Worm (Caenorhabditis elegans) whole organism, early embryonic: ENCODE measurements around the gene gcy-32.

ENCODE experiments used
- B0310.2 ChIP-seq: sonication (generic microtip); optimal IDR thresholded peaks from 2 replicates; lab custom pipeline; 2016; ENCODE audit warnings: mild to moderate bottlenecking, missing genetic modification characterization, missing compliant biosample characterization
- F13C5.2 ChIP-seq: sonication (generic microtip); optimal IDR thresholded peaks from 2 replicates; lab custom pipeline; 2017; ENCODE audit warnings: mild to moderate bottlenecking, missing genetic modification characterization, inconsistent platforms, missing compliant biosample characterization
- aly-1 ChIP-seq: sonication (generic microtip); optimal IDR thresholded peaks from 2 replicates; lab custom pipeline; 2016; ENCODE audit warnings: missing genetic modification characterization, missing compliant biosample characterization
- ama-1 ChIP-seq: fragments of 150-350 bp; optimal IDR thresholded peaks from 2 replicates; lab custom pipeline; 2014
- ceh-13 ChIP-seq: fragments of 200-800 bp; sonication (Bioruptor generic); optimal IDR thresholded peaks from 2 replicates; lab custom pipeline; 2018; ENCODE audit warnings: mild to moderate bottlenecking, missing genetic modification characterization, missing compliant biosample characterization
- ceh-36 ChIP-seq: sonication (generic microtip); optimal IDR thresholded peaks from 2 replicates; lab custom pipeline; 2016; ENCODE audit warnings: missing genetic modification characterization, inconsistent platforms, missing compliant biosample characterization
- ets-7 ChIP-seq: sonication (generic microtip); optimal IDR thresholded peaks from 2 replicates; lab custom pipeline; 2016; ENCODE audit warnings: missing genotype, missing genetic modification characterization, missing compliant biosample characterization
- flt-1 ChIP-seq: fragments of 200-800 bp; sonication (Bioruptor generic); IDR thresholded peaks from 2 replicates; pipeline ENCODE4 v1.3.6; 2022; ENCODE audit warnings: missing genetic modification characterization, missing compliant biosample characterization
- hmbx-1 ChIP-seq: sonication (generic microtip); optimal IDR thresholded peaks from 2 replicates; lab custom pipeline; 2016; ENCODE audit warnings: mild to moderate bottlenecking, missing genetic modification characterization, missing compliant biosample characterization
- hmg-4 ChIP-seq: fragments of 200-800 bp; sonication (Bioruptor generic); optimal IDR thresholded peaks from 2 replicates; lab custom pipeline; 2018; ENCODE audit warnings: mild to moderate bottlenecking, missing genetic modification characterization, missing compliant biosample characterization
- hnd-1 ChIP-seq: sonication (generic microtip); optimal IDR thresholded peaks from 2 replicates; lab custom pipeline; 2016; ENCODE audit warnings: missing genetic modification characterization, missing compliant biosample characterization
- pes-1 ChIP-seq: fragments of 200-800 bp; sonication (Bioruptor generic); IDR thresholded peaks from 2 replicates; pipeline ENCODE4 v1.3.6; 2022; ENCODE audit warnings: missing genetic modification reagents, missing genetic modification characterization, missing compliant biosample characterization
- scrt-1 ChIP-seq: fragments of 200-800 bp; sonication (Bioruptor generic); IDR thresholded peaks from 2 replicates; pipeline ENCODE4 v1.3.6; 2022; ENCODE audit warnings: missing genetic modification characterization, missing compliant biosample characterization
- sea-1 ChIP-seq: fragments of 200-800 bp; sonication (Bioruptor generic); conservative IDR thresholded peaks from 2 replicates; pipeline ENCODE4 v1.3.6; 2022; ENCODE audit warnings: missing genetic modification characterization, missing compliant biosample characterization
- tbx-11 ChIP-seq: fragments of 200-800 bp; sonication (Bioruptor generic); IDR thresholded peaks from 2 replicates; pipeline ENCODE4 v1.3.6; 2022; ENCODE audit warnings: missing genetic modification characterization, missing compliant biosample characterization
- tbx-37 ChIP-seq: fragments of 200-800 bp; sonication (Bioruptor generic); conservative IDR thresholded peaks from 2 replicates; pipeline ENCODE4 v1.3.6; 2022; ENCODE audit warnings: missing genetic modification reagents, missing genetic modification characterization, missing compliant biosample characterization
- tra-4 ChIP-seq: sonication (generic microtip); optimal IDR thresholded peaks from 2 replicates; lab custom pipeline; 2017; ENCODE audit warnings: missing genetic modification characterization, missing compliant biosample characterization

Gene gcy-32

ce11 chrV:13929503-13929902 lies 14.2 kb upstream of the gcy-32 start, which contains the start of gene srxa-13:
Gene srxa-13, plus strand, starts transcription at chrV:13929803.
- TF ChIP-seq ets-7 (tag; lab: Kevin White, UChicago) (no peak), hmg-4 (GFP tag; lab: Kevin White, UChicago) (no peak), flt-1 (GFP tag; lab: Robert Waterston, UW) (no peak), tbx-11 (GFP tag; lab: Robert Waterston, UW) (no peak), F13C5.2 (tag; lab: Kevin White, UChicago) (no peak), hmbx-1 (tag; lab: Kevin White, UChicago) (no peak), aly-1 (tag; lab: Kevin White, UChicago) (no peak), scrt-1 (GFP tag; lab: Robert Waterston, UW) (no peak), tbx-37 (GFP tag; lab: Robert Waterston, UW) (no peak), ceh-13 (no peak)

DNA sequence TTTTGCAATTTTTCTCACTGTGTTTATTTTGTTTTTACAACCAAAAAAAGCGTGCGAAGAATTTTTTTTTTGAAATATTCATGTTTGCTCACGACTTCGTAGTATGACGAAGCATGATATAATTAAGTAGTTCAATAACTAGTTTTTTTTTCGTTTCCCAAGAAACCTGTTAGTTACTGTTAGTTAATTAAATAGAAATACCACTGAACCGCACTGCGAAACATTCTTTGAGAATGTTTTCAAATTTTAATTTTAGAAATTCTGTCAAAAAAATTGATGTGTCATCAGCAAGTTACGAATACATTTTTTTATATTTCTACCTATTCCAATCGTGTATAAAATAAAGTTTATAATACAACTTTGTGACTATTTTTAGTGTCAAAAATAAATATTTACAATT lies 11.1 kb upstream of the gcy-32 start, which contains the start of gene srxa-12:
Gene srxa-12, plus strand, starts transcription at position 301 of the 400 bp plus-strand sequence.
- no peak for TF ChIP-seq ama-1 (lab: Kevin White, UChicago)
- TF ChIP-seq scrt-1 (GFP tag; lab: Robert Waterston, UW) = no peak
- TF ChIP-seq pes-1 (GFP tag; lab: Robert Waterston, UW) = no peak
- no peak for TF ChIP-seq tbx-37 (GFP tag; lab: Robert Waterston, UW)
- no peak for TF ChIP-seq hmbx-1 (tag; lab: Kevin White, UChicago)
- TF ChIP-seq sea-1 = no peak
- TF ChIP-seq tra-4 (tag; lab: Kevin White, UChicago) = no peak
- TF ChIP-seq flt-1 (GFP tag; lab: Robert Waterston, UW) = no peak
- TF ChIP-seq ets-7 (tag; lab: Kevin White, UChicago) = no peak

DNA sequence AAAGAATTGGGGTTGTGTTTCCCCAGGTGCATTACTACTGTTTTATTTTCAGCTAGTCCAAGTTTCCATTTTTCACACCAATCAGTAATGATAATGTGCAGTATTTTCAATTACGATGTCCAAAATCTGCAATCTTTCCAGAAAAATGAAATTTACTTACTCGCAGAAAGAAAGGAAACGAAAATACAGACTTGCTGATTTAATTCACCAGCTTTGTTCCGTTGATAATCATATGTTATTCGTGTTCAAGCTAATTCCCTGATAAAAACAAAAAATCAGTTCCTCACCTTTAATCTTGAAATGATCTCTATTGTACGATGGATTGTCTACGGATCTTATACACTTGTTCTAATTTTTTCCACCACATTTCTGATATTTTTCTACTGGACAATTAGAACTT lies 8.6 kb upstream of the gcy-32 start, which contains the start of gene srxa-11:
Gene srxa-11, plus strand, starts transcription at position 301 of the 400 bp plus-strand sequence.
- TF ChIP-seq flt-1 (GFP tag; lab: Robert Waterston, UW) (no peak), ceh-36 (tag; lab: Kevin White, UChicago) (no peak), ceh-13 (no peak), tbx-11 (GFP tag; lab: Robert Waterston, UW) (no peak), hnd-1 (tag; lab: Kevin White, UChicago) (no peak), hmbx-1 (tag; lab: Kevin White, UChicago) (no peak), hmg-4 (GFP tag; lab: Kevin White, UChicago) (no peak), pes-1 (GFP tag; lab: Robert Waterston, UW) (no peak), aly-1 (tag; lab: Kevin White, UChicago) (no peak), B0310.2 (tag; lab: Kevin White, UChicago) (no peak), F13C5.2 (tag; lab: Kevin White, UChicago) (no peak), ets-7 (tag; lab: Kevin White, UChicago) (no peak)

DNA sequence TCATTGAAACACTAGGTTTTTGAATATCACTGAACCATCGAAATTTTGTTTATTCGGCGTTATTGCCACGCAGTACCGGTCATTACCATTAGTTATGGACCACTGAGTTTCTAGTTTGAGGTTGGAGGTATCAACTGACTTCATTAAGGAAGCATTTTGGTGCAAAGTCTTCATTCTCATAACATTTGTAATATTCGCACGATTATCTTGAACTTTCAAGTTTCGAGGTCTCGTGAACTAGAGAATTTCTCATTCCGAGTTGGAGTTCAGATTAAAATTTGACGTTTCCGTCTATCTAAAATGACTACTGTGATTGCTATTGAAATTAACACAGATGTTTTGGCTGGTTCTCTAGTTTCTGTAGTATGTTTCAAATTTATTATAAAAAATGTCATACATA lies 5.4 kb upstream of the gcy-32 start, which contains the start of gene srx-42:
Gene srx-42, plus strand, starts transcription at position 301 of the 400 bp plus-strand sequence.
- TF ChIP-seq tra-4 (tag; lab: Kevin White, UChicago) (no peak), hnd-1 (tag; lab: Kevin White, UChicago) (no peak), F13C5.2 (tag; lab: Kevin White, UChicago) (no peak), sea-1 (no peak), hmbx-1 (tag; lab: Kevin White, UChicago) (no peak), tbx-11 (GFP tag; lab: Robert Waterston, UW) (no peak), flt-1 (GFP tag; lab: Robert Waterston, UW) (no peak), ets-7 (tag; lab: Kevin White, UChicago) (no peak), B0310.2 (tag; lab: Kevin White, UChicago) (no peak), tbx-37 (GFP tag; lab: Robert Waterston, UW) (no peak), ceh-36 (tag; lab: Kevin White, UChicago) (no peak), ceh-13 (no peak)

- TF ChIP-seq hmg-4 (GFP tag; lab: Kevin White, UChicago) (no peak), ama-1 (lab: Kevin White, UChicago) (no peak), hmbx-1 (tag; lab: Kevin White, UChicago) (no peak), aly-1 (tag; lab: Kevin White, UChicago) (no peak), flt-1 (GFP tag; lab: Robert Waterston, UW) (no peak), F13C5.2 (tag; lab: Kevin White, UChicago) (no peak)
These were observed 3.1 kb upstream of the gcy-32 start, which contains the start of gene str-250 for ce11 chrV:13918341-13918740. Gene str-250, plus strand, starts transcription at chrV:13918641.

DNA sequence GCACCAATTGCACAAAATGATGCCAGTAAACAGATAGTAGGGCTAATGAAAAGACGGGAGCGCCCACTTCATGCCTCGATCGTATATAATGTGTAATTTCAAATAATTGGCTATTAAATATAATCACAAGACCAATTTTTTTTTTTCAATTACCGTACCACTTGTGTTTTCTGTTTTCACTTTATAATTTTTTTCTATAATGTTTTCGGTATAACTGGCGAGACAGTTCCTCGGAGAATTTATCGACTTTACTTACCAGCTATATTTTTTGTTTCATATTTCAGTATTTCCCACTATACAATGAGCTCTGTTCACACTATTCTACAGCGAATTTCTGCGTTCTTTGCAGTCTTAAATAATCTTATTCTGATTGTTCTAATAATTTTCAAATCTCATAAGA lies 906 bp upstream of the gcy-32 start, which contains the start of gene str-252:
Gene str-252, plus strand, starts transcription at position 301 of the 400 bp plus-strand sequence.
- TF ChIP-seq B0310.2 (tag; lab: Kevin White, UChicago) (no peak), aly-1 (tag; lab: Kevin White, UChicago) (no peak), ets-7 (tag; lab: Kevin White, UChicago) (no peak), sea-1 (no peak), hnd-1 (tag; lab: Kevin White, UChicago) (no peak), flt-1 (GFP tag; lab: Robert Waterston, UW) (no peak), hmbx-1 (tag; lab: Kevin White, UChicago) (no peak), ceh-36 (tag; lab: Kevin White, UChicago) (no peak), tra-4 (tag; lab: Kevin White, UChicago) (no peak), tbx-11 (GFP tag; lab: Robert Waterston, UW) (no peak), F13C5.2 (tag; lab: Kevin White, UChicago) (no peak), ceh-13 (no peak), ama-1 (lab: Kevin White, UChicago) (no peak), scrt-1 (GFP tag; lab: Robert Waterston, UW) (no peak), tbx-37 (GFP tag; lab: Robert Waterston, UW) (no peak), hmg-4 (GFP tag; lab: Kevin White, UChicago) (no peak), pes-1 (GFP tag; lab: Robert Waterston, UW) (no peak)

- TF ChIP-seq F13C5.2 (tag; lab: Kevin White, UChicago) (no peak), aly-1 (tag; lab: Kevin White, UChicago) (no peak), hmbx-1 (tag; lab: Kevin White, UChicago) (no peak), hnd-1 (tag; lab: Kevin White, UChicago) (no peak), tbx-11 (GFP tag; lab: Robert Waterston, UW) (no peak), pes-1 (GFP tag; lab: Robert Waterston, UW) (no peak), ceh-36 (tag; lab: Kevin White, UChicago) (no peak), ceh-13 (no peak), ama-1 (lab: Kevin White, UChicago) (no peak), hmg-4 (GFP tag; lab: Kevin White, UChicago) (no peak)
These were observed 5.9 kb downstream of the gcy-32 start, which contains the start of gene C06B3.7 for ce11 chrV:13909400-13909799. Gene C06B3.7, plus strand, starts transcription at chrV:13909686.
